Worm (Caenorhabditis elegans) whole organism, young adult: ENCODE data around the gene ZK1320.9.

Source experiments
- B0035.1 ChIP-seq: sonication (generic microtip); optimal IDR thresholded peaks from 2 replicates; lab custom pipeline; 2016; ENCODE audit warnings: missing genetic modification characterization, mild to moderate bottlenecking, missing compliant biosample characterization, missing genotype, missing genetic modification reagents
- him-1 ChIP-seq: sonication (generic microtip); optimal IDR thresholded peaks from 2 replicates; lab custom pipeline; 2016; ENCODE audit warnings: missing genotype, missing genetic modification reagents, missing genetic modification characterization, missing compliant biosample characterization
- mcd-1 ChIP-seq: fragments of 200-800 bp; sonication (Bioruptor generic); IDR thresholded peaks from 2 replicates; pipeline ENCODE4 v1.3.6; 2022; ENCODE audit warnings: missing genetic modification reagents, missing genetic modification characterization, missing compliant biosample characterization
- mes-4 ChIP-seq: sonication (generic microtip); optimal IDR thresholded peaks from 2 replicates; lab custom pipeline; 2016; ENCODE audit warnings: missing genotype, missing genetic modification characterization, missing compliant biosample characterization
- pha-4 ChIP-seq: fragments of 150-350 bp; sonication (generic microtip); optimal IDR thresholded peaks from 2 replicates; lab custom pipeline; 2014; ENCODE audit warnings: missing biosample characterization, missing genetic modification reagents, missing genetic modification characterization
- rec-8 ChIP-seq, 2 experiments: sonication (generic microtip); optimal IDR thresholded peaks; 2 replicates each; lab custom pipeline; 2016; ENCODE audit warnings: mild to moderate bottlenecking in 2 of 2, missing genetic modification characterization in 2 of 2, missing genetic modification reagents in 2 of 2, missing genotype in 2 of 2, missing biosample characterization in 1 of 2, missing compliant biosample characterization in 1 of 2, moderate library complexity in 1 of 2
- snpc-4 ChIP-seq, 5 experiments: fragments of 150-350 bp in 1 of 5; sonication (generic microtip) in 4 of 5; optimal IDR thresholded peaks; 2 replicates each; lab custom pipeline; 2014 to 2018; ENCODE audit warnings: missing genetic modification characterization in 5 of 5, missing biosample characterization in 3 of 5, antibody characterized with exemption in 2 of 5, mild to moderate bottlenecking in 2 of 5, missing compliant biosample characterization in 2 of 5, missing genotype in 2 of 5, moderate library complexity in 2 of 5, missing genetic modification reagents in 1 of 5
- tbp1 ChIP-seq: fragments of 200-800 bp; sonication (Bioruptor generic); optimal IDR thresholded peaks from 2 replicates; lab custom pipeline; 2018; ENCODE audit warnings: mild to moderate bottlenecking, missing genetic modification characterization, missing compliant biosample characterization
- unc-130 ChIP-seq: sonication (generic microtip); optimal IDR thresholded peaks from 2 replicates; lab custom pipeline; 2016; ENCODE audit warnings: missing genetic modification reagents, missing genetic modification characterization, missing compliant biosample characterization
- unc-62 ChIP-seq: fragments of 150-350 bp; optimal IDR thresholded peaks from 2 replicates; lab custom pipeline; 2014; ENCODE audit warnings: missing biosample characterization, missing genetic modification reagents, missing genetic modification characterization
- ztf-28 ChIP-seq: fragments of 200-800 bp; sonication (Bioruptor generic); IDR thresholded peaks from 2 replicates; pipeline ENCODE4 v1.3.6; 2022; ENCODE audit warnings: missing genetic modification reagents, missing genetic modification characterization, missing compliant biosample characterization
- ztf-6 ChIP-seq: fragments of 200-800 bp; sonication (Bioruptor generic); IDR thresholded peaks from 2 replicates; pipeline ENCODE4 v1.3.6; 2022; ENCODE audit warnings: missing genetic modification reagents, missing genetic modification characterization, missing compliant biosample characterization

DNA sequence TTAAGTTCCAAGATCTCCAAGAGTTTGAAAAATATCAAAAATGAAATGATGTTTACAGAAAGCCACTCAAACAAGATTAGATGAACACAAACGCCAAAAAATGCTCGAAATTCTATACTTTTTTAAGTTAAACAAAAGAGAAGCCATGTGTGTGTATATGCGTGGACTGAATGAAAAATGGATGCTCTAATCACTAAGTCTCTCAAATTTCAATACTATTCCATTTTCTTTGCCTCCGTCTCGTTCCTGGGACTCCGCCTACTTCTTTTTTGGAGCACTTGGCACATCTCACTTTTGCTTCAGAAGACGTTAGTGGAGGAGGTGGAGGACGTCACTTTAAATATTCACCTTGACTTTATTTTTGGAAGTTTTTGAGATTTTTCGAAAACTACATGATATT lies 6.7 kb downstream of the ZK1320.9 start:
- TF ChIP-seq snpc-4 (GFP tag; optimal IDR thresholded peaks at IDR 0.05; lab: Kevin White, UChicago) = no peak
- no peak for TF ChIP-seq snpc-4 (tag; optimal IDR thresholded peaks at IDR 0.05; lab: Kevin White, UChicago)
- no peak for TF ChIP-seq ztf-6 (GFP tag; lab: Robert Waterston, UW)
- TF ChIP-seq mes-4 (tag; lab: Kevin White, UChicago) = no peak
- no peak for TF ChIP-seq mcd-1 (GFP tag; lab: Robert Waterston, UW)
- no peak for TF ChIP-seq rec-8 (tag; optimal IDR thresholded peaks at IDR 0.05; lab: Kevin White, UChicago)
- TF ChIP-seq unc-130 = no peak
- no peak for TF ChIP-seq unc-62 (GFP tag; lab: Kevin White, UChicago)
- no peak for TF ChIP-seq pha-4 (tag; lab: Kevin White, UChicago)
- TF ChIP-seq B0035.1 (tag; lab: Kevin White, UChicago) = no peak
- TF ChIP-seq tbp1 (GFP tag; lab: Kevin White, UChicago) = no peak
- no peak for TF ChIP-seq ztf-28 (GFP tag; lab: Robert Waterston, UW)
- TF ChIP-seq him-1 (tag; lab: Kevin White, UChicago) = no peak
